Worm (Caenorhabditis elegans): ENCODE results near the gene erfa-3.

ce11 chrV:11093163-11094091 is 19.5 kb downstream of the erfa-3 start, which contains the start of gene lact-8:
- TF ChIP-seq alr-1 (tag; optimal IDR thresholded peaks at IDR 0.05) (no peak), unc-62 (GFP tag; optimal IDR thresholded peaks at IDR 0.05) (no peak), ztf-11 (tag; optimal IDR thresholded peaks at IDR 0.05) (no peak), skn-1 (tag; optimal IDR thresholded peaks at IDR 0.05) (no peak), nhr-11 (tag; optimal IDR thresholded peaks at IDR 0.05) (no peak), mab-5 (tag; optimal IDR thresholded peaks at IDR 0.05) (no peak), zag-1 (tag; optimal IDR thresholded peaks at IDR 0.05) (no peak), nhr-6 (tag; optimal IDR thresholded peaks at IDR 0.05) (no peak), elt-1 (tag; optimal IDR thresholded peaks at IDR 0.05) (no peak), snpc-4 (tag; optimal IDR thresholded peaks at IDR 0.05) (no peak), nhr-237 (tag; optimal IDR thresholded peaks at IDR 0.05) (no peak), ZK546.5 (tag; optimal IDR thresholded peaks at IDR 0.05) (no peak)
